Fruit fly (Drosophila melanogaster) whole organism, pupa: ENCODE data around the gene Cpr67Fa1.

Experiments used
- CG13204 ChIP-seq: fragments of 200-800 bp; sonication (Bioruptor generic); optimal IDR thresholded peaks from 2 replicates; lab custom pipeline; 2018; ENCODE audit warnings: missing biosample characterization, mild to moderate bottlenecking, missing genetic modification characterization, moderate library complexity
- CG14655 ChIP-seq: fragments of 200-800 bp; sonication (Bioruptor generic); optimal IDR thresholded peaks from 3 replicates; lab custom pipeline; 2017; ENCODE audit warnings: mild to moderate bottlenecking, missing biosample characterization, missing genetic modification reagents, missing genetic modification characterization
- CG15710 ChIP-seq: fragments of 200-800 bp; sonication (Bioruptor generic); optimal IDR thresholded peaks from 2 replicates; lab custom pipeline; 2018; ENCODE audit warnings: missing biosample characterization, mild to moderate bottlenecking, missing genetic modification characterization, moderate library complexity
- CG17806 ChIP-seq: fragments of 200-800 bp; sonication (Bioruptor generic); optimal IDR thresholded peaks from 2 replicates; lab custom pipeline; 2018; ENCODE audit warnings: missing biosample characterization, mild to moderate bottlenecking, missing genetic modification characterization, moderate library complexity
- CG4496 ChIP-seq: fragments of 200-800 bp; sonication (Bioruptor generic); IDR thresholded peaks from 3 replicates; pipeline ENCODE4 v1.3.6; 2022; ENCODE audit warnings: missing biosample characterization, missing genetic modification characterization
- CG8159 ChIP-seq: fragments of 200-800 bp; sonication (Bioruptor generic); optimal IDR thresholded peaks from 3 replicates; lab custom pipeline; 2018; ENCODE audit warnings: missing biosample characterization, mild to moderate bottlenecking, missing genetic modification characterization, moderate library complexity
- EcR ChIP-seq: fragments of 200-800 bp; sonication (Bioruptor generic); optimal IDR thresholded peaks from 3 replicates; lab custom pipeline; 2019; ENCODE audit warnings: missing biosample characterization, missing genetic modification characterization, mild to moderate bottlenecking, moderate library complexity, missing genetic modification reagents
- Ets98B ChIP-seq: fragments of 200-800 bp; sonication (Bioruptor generic); IDR thresholded peaks from 2 replicates; pipeline ENCODE4 v1.3.6; 2022; ENCODE audit warnings: missing biosample characterization, missing genetic modification characterization
- Pif1A ChIP-seq: fragments of 200-800 bp; sonication (Bioruptor generic); optimal IDR thresholded peaks from 3 replicates; lab custom pipeline; 2016; ENCODE audit warnings: missing biosample characterization, missing genetic modification characterization
- gl ChIP-seq: fragments of 200-800 bp; sonication (Bioruptor generic); optimal IDR thresholded peaks from 2 replicates; lab custom pipeline; 2018; ENCODE audit warnings: missing biosample characterization, mild to moderate bottlenecking, missing genetic modification characterization

DNA sequence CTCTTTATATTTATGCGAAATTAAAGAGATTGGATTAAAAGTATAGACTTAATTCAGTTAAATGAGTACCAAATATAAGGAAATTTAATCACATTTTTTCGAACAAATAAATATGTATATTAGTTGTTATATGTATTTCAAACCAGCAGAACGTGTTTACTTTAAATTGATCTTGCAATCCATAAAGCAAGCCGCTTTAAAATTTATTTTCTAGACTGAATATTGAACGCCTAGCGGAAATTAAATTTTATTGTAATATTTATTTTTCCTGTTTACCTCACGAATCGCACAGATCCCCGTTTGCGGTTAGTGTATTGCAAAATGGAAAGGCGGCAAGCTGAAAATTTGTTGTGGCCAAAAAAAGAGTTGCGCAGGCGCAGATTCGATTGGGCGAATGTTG is 37.6 kb downstream of the Cpr67Fa1 start:
- TF ChIP-seq CG13204 (GFP tag; lab: Kevin White, UChicago) (no peak), Ets98B (no peak), CG4496 (GFP tag; lab: Robert Waterston, UW) (no peak), Pif1A (GFP tag; lab: Kevin White, UChicago) (no peak), CG17806 (tag; lab: Kevin White, UChicago) (no peak), CG8159 (no peak), EcR (GFP tag; lab: Kevin White, UChicago) (no peak), gl (tag; lab: Kevin White, UChicago) (no peak), CG14655 (GFP tag; lab: Kevin White, UChicago) (no peak), CG15710 (tag; lab: Kevin White, UChicago) (no peak)
